Worm (Caenorhabditis elegans): ENCODE measurements around the gene Y39A1A.21.

- TF ChIP-seq cog-1 (tag; optimal IDR thresholded peaks at IDR 0.05) (no peak), flt-1 (GFP tag; IDR thresholded peaks at IDR 0.05) (no peak), med-1 (GFP tag; optimal IDR thresholded peaks at IDR 0.05; ENCODE audit: insufficient read depth) (no peak), klf-2 (GFP tag; conservative IDR thresholded peaks at IDR 0.05) (no peak), ref-1 (GFP tag; conservative IDR thresholded peaks at IDR 0.05) (no peak), tab-1 (GFP tag; IDR thresholded peaks at IDR 0.05) (no peak), ztf-23 (GFP tag; IDR thresholded peaks at IDR 0.05) (no peak)
Observed at ce11 chrIII:10714541-10714940, 7.7 kb upstream of the Y39A1A.21 start.
